Worm (Caenorhabditis elegans): ENCODE measurements around the gene amph-1.
"Not testable (repeated sequence)": the region's sequence is repeated elsewhere in the genome, so short reads cannot be mapped to it uniquely, and the experiment has no call there.

Gene amph-1

DNA sequence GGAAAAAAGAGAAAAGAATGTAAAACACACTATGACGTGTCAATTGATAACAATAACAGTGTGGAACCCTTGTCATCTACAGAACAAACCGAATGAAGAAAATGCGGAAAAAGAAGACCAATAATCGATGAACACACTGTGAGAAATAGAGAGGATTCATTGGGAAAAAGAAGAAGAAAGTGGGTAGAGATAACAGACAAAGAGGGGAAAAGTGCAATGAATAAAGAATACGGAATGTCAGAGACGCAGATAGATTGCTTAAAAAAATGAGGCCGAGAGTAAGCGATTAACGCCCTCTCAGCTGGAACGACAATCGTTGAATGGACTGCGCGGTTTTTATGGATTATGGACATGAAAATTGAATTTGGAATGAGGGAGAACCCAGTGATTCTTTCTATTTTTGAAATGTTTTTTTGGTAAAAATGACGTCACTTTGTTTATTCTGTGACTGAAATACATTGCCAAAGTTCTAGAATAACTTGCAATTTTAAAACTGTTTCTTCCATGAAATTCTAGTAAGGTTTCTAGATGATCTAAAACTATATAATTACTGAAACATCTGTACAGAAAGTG lies at the start of gene amph-1:
Gene amph-1 (minus strand): TSS at position 85 of the 573 bp plus-strand sequence.
- TF ChIP-seq dao-5 (tag; optimal IDR thresholded peaks at IDR 0.05), result no peak
- TF ChIP-seq W03F9.2 (tag; optimal IDR thresholded peaks at IDR 0.05), result peak; percentile 44

DNA sequence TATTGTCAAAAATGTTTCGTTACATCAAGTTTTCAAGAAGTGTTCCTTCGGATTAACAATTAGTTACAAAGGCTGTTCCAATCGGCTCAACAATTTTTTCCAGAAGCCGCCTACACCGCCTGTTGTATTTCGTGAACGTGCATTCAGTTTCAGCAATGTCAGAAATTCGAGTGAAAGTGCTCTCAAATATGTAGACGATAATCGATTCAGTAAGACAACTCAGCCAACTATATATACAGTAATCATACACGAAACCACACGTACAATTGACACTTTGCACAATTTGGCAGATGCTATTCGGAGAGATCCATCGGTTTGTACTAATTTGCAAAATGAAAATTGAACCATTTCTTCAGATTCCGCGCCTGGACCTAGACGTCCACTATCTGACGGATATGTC lies 48.8 kb upstream of the amph-1 start:
- TF ChIP-seq him-1 (tag; optimal IDR thresholded peaks at IDR 0.05) (no peak), dao-5 (tag; optimal IDR thresholded peaks at IDR 0.05) (no peak), W03F9.2 (tag; optimal IDR thresholded peaks at IDR 0.05) (no peak)

DNA sequence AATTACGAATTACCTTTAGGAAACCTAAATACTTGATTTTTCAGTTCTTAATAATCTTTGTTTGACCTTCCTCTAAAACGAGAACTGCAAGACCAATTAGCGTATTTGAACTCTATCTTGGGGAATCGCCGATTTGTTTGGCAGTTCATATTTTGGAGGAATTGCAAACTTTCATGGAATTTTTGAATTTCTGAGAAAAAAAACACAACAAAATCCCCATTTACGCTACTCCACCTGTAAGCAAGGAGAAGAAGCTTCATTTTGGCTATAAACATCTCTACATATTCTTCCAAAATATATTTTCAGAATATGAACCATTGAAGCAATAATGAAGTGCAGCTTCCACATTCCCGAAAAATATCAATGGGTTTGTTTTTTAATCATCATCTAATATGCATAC lies 45.2 kb upstream of the amph-1 start, which contains the start of gene twk-9:
Gene twk-9 (plus strand): TSS at position 301 of the 400 bp plus-strand sequence.
- TF ChIP-seq dao-5 (tag; optimal IDR thresholded peaks at IDR 0.05) (no peak), W03F9.2 (tag; optimal IDR thresholded peaks at IDR 0.05) (no peak), him-1 (tag; optimal IDR thresholded peaks at IDR 0.05) (no peak)

DNA sequence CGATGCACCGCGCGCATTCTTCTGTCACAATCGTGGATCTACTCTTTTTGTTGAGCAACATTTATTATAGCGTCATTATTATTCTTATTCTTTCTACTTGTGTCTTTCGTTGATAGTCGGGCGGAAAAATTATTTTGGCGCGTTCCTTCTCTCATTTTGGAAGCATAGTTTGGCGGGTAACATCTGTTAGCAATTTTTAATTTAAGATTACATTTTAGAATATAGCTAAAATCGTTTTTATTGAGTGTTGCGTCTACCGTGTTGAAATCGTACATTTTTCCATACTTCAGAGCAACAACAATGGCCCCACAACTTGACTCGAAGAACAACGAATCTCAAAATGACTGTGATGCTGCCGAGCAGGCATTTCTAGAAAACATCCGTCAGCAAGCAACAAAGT lies 43.0 kb upstream of the amph-1 start, which contains the start of gene sdz-36:
Gene sdz-36 (plus strand): TSS at position 301 of the 400 bp plus-strand sequence.
- TF ChIP-seq dao-5 (tag; optimal IDR thresholded peaks at IDR 0.05) (no peak), W03F9.2 (tag; optimal IDR thresholded peaks at IDR 0.05) (no peak), him-1 (tag; optimal IDR thresholded peaks at IDR 0.05) (no peak)

DNA sequence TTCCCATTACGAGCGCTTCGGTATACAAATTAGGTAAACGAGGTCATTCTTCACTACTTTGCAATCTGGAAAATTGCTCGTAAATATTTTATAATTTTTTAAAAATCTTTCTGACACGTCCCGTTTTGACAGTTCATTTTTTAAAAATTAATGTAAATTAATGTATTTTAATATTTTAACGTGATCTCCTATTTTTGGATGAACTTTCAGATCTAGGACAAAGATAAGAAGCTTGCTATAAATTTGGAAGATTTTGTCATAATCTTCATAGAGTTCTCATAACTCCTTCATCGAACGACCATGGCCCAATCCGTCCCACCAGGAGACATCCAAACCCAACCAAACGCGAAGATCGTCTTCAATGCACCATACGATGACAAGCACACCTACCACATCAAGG lies 41.0 kb upstream of the amph-1 start, which contains the start of gene msp-76:
Gene msp-76 (plus strand): TSS at position 301 of the 400 bp plus-strand sequence.
- not testable (repeated sequence) for TF ChIP-seq him-1, dao-5, W03F9.2 (tag; optimal IDR thresholded peaks at IDR 0.05)

DNA sequence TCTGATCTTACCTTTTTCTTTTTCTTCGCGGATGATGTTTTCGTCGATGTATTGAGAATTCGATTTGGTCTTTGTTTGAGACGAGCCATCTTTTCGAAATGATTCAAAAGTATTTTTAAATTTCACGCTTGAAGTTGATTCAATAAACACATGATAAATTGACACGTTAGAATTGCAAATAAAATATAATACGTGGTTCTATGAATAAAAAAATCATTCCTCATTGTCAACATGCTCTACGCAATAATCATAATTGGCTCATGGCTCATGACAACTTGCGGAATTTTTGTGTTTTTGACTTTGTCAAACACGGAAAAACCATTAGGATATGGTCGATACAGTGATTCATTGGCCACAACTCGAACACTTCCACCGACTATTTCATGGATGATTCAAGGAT lies 35.8 kb upstream of the amph-1 start, which contains the start of the genes htas-1 and ZK1251.3:
Gene htas-1 (minus strand): TSS at position 101 of the 400 bp plus-strand sequence.
Gene ZK1251.3 (plus strand): TSS at position 226 of the 400 bp plus-strand sequence.
- TF ChIP-seq him-1 (tag; optimal IDR thresholded peaks at IDR 0.05) (no peak), W03F9.2 (tag; optimal IDR thresholded peaks at IDR 0.05) (no peak), dao-5 (tag; optimal IDR thresholded peaks at IDR 0.05) (no peak)

DNA sequence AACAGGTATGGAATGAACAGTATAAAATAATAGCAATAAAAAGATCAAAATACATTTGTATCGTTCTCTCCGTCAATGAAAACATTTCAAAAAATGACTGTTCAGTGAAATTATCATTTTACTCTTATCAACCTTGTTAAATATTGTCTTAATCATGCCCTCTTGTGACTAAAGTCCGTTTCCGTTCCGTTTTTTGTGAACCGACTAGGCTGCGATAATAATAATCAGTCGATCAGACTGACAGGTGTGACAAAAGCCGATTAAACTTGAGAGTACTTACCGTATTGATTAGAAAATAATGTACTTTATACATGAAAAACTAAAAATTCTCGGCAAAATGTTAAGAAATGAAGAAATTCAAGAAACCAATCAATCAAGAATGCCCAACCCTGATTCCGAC lies 34.8 kb upstream of the amph-1 start, which contains the start of gene ins-7:
Gene ins-7 (minus strand): TSS at position 332 of the 400 bp plus-strand sequence.
- TF ChIP-seq W03F9.2 (tag; optimal IDR thresholded peaks at IDR 0.05) (no peak), him-1 (tag; optimal IDR thresholded peaks at IDR 0.05) (no peak), dao-5 (tag; optimal IDR thresholded peaks at IDR 0.05) (no peak)

DNA sequence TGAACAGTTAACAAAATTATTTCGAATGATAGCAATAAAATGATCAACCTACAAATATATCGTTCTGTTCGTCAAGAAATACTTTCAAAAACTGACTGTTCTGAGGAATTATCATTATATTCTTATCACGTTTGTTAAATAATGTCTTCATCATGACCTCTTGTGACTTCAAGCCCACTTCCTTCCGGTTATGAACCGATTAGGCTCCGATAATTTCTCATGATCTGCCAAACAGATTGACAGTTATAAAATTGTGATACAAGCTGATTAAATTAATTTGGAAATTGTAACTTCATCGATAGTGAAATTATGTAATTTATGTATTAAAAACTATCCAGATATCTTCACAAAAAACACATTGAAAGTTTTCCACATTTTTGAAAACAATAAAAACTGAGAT lies 33.2 kb upstream of the amph-1 start, which contains the start of gene ins-8:
Gene ins-8 (minus strand): TSS at position 101 of the 400 bp plus-strand sequence.
- no peak for TF ChIP-seq him-1 (tag; optimal IDR thresholded peaks at IDR 0.05)
- no peak for TF ChIP-seq dao-5 (tag; optimal IDR thresholded peaks at IDR 0.05)
- TF ChIP-seq W03F9.2 (tag; optimal IDR thresholded peaks at IDR 0.05), result no peak

DNA sequence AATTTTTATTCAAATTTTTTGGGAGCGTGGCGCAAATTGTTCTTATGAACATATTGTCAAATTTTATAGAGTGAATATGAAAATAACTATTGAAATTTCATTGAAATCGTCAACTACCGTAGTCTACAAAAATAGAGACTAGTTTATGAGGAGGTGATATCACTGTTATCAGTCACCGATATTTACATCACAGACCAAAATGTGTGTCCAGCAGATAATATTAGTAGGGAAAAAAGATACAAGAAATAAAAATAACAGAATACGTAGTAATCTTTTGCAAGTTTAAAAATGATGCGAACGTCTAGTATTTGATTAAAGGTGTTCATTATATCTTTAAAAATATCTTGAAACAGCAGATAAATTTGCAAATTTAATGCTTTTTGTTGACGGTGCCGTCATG lies 31.6 kb upstream of the amph-1 start:
- TF ChIP-seq dao-5 (tag; optimal IDR thresholded peaks at IDR 0.05) (no peak), W03F9.2 (tag; optimal IDR thresholded peaks at IDR 0.05) (no peak), him-1 (tag; optimal IDR thresholded peaks at IDR 0.05) (no peak)

DNA sequence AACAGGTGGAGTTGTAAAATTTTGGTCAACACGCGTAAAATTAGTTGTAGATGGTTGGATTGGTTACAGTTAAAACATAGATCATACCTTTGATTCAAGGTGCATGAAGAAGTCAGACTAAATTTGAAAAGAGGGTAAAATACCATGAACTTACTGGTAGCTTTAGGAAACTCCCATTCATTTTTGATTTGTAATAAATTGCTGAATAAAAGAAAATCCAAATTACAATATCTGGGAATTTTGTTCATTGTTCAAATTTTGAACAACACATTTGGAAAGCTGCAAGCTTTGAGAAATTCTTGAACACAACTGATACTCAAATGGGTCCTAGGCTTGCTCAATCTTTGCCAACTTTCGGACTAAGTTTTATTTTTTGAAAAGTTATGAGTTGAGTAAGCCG lies 30.3 kb upstream of the amph-1 start:
- TF ChIP-seq him-1 (tag; optimal IDR thresholded peaks at IDR 0.05) (no peak), dao-5 (tag; optimal IDR thresholded peaks at IDR 0.05) (no peak)

DNA sequence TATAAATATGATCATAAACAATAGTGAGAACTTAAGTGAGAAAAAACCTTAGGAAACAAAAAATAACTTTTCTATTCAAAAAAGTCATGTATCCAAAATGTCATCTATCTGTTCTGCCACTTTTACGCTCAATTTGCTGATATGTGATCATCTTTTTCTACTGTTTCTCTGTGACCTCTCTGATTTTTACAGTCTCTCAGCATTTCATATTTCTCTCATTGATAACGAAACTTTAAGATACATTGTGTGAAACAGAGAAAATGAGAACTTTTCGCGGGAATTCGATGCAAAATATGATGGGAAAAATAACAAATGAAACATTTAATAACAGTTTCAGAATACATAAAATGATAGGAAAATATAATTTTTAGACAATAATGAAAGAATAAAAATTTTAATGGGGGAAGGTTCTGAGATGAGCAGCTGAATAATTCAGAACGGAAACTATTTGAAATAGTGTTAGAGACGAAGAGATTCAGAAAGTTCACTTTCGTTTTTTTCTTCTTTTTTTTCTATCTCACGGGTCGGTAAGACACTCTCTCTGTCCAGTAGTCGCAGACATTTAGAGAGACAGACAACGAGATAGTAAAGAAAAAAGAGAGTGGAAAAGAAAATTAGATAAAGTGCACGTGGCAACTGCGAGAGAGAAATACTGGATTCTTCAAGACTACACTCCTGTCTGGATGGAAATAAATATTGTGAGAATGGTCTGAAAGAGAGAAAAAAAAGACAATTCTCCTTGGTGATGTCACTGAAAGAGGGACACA lies 29.7 kb upstream of the amph-1 start:
- peak; percentile 49 for TF ChIP-seq W03F9.2 (tag; optimal IDR thresholded peaks at IDR 0.05)
- TF ChIP-seq him-1 (tag; optimal IDR thresholded peaks at IDR 0.05), result peak; percentile 1
- TF ChIP-seq dao-5 (tag; optimal IDR thresholded peaks at IDR 0.05), result no peak

DNA sequence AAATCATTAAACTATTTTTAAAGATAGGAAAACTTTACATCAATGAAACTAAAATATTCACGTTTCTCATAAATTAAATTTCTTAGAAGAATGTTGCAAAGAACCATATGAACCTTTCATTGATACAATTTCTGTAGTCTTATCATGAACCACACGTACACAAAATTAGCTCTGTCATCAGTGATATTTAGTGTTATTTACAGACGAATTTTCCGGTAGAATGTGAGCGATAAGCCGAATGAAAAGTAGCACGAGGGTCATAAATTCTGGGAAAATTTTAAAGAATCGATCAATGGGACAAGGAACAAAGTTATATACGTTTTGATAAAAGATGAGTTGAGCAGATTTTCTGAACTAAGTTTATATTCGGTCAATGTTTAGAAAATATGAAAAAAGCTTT lies 28.9 kb upstream of the amph-1 start:
- TF ChIP-seq him-1 (tag; optimal IDR thresholded peaks at IDR 0.05) (no peak), W03F9.2 (tag; optimal IDR thresholded peaks at IDR 0.05) (no peak), dao-5 (tag; optimal IDR thresholded peaks at IDR 0.05) (no peak)

DNA sequence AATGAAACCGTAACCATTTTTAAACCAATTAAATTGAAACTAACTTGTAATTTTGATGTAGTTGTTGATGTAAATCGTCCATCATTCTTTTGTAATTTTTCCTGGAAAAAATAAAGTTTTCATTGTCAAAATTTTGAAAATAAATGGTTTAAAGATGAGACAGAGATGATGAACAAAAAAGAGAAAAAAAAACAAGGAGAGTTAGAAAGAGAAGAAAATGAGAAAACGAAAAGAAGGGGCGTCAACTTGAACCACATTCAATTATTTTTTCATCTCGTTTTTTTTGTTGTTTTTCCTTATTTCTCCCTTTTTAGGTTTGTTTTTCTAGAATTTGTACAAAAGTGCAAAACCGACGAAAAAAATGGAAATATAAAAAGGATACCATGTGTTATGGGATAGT lies 27.9 kb upstream of the amph-1 start, which contains the start of gene nhr-34:
Gene nhr-34 (minus strand): TSS at position 101 of the 400 bp plus-strand sequence.
- no peak for TF ChIP-seq him-1 (tag; optimal IDR thresholded peaks at IDR 0.05)
- no peak for TF ChIP-seq W03F9.2 (tag; optimal IDR thresholded peaks at IDR 0.05)
- TF ChIP-seq dao-5 (tag; optimal IDR thresholded peaks at IDR 0.05), result no peak

Data from whole organism, L4/young adult.